Worm (Caenorhabditis elegans) whole organism, young adult: ENCODE results near the gene dct-6.

ENCODE experiments used
- B0261.1 ChIP-seq: sonication (generic microtip); optimal IDR thresholded peaks from 2 replicates; lab custom pipeline; 2016; ENCODE audit warnings: mild to moderate bottlenecking, missing genetic modification characterization, moderate library complexity, missing compliant biosample characterization
- C06A6.2 ChIP-seq: fragments of 200-800 bp; sonication (Bioruptor generic); conservative IDR thresholded peaks from 2 replicates; pipeline ENCODE4 v1.3.6; 2022; ENCODE audit warnings: missing genetic modification characterization, missing compliant biosample characterization
- ZK185.1 ChIP-seq: sonication (generic microtip); optimal IDR thresholded peaks from 2 replicates; lab custom pipeline; 2016; ENCODE audit warnings: mild to moderate bottlenecking, missing genetic modification characterization, missing compliant biosample characterization; ENCODE audit not compliant: poor library complexity, severe bottlenecking
- hlh-12 ChIP-seq: sonication (generic microtip); optimal IDR thresholded peaks from 2 replicates; lab custom pipeline; 2016; ENCODE audit warnings: missing genetic modification characterization, missing compliant biosample characterization
- madf-3 ChIP-seq: fragments of 200-800 bp; sonication (Bioruptor generic); IDR thresholded peaks from 2 replicates; pipeline ENCODE4 v1.3.6; 2022; ENCODE audit warnings: missing genetic modification reagents, missing genetic modification characterization, missing compliant biosample characterization
- nhr-90 ChIP-seq: sonication (generic microtip); optimal IDR thresholded peaks from 2 replicates; lab custom pipeline; 2016; ENCODE audit warnings: missing genotype, mild to moderate bottlenecking, missing genetic modification characterization, missing compliant biosample characterization
- pha-4 ChIP-seq: fragments of 150-350 bp; sonication (generic microtip); optimal IDR thresholded peaks from 2 replicates; lab custom pipeline; 2014; ENCODE audit warnings: missing biosample characterization, missing genetic modification reagents, missing genetic modification characterization
- snpc-4 ChIP-seq, 5 experiments: fragments of 150-350 bp in 1 of 5; sonication (generic microtip) in 4 of 5; optimal IDR thresholded peaks; 2 replicates each; lab custom pipeline; 2014 to 2018; ENCODE audit warnings: missing genetic modification characterization in 5 of 5, missing biosample characterization in 3 of 5, antibody characterized with exemption in 2 of 5, mild to moderate bottlenecking in 2 of 5, missing compliant biosample characterization in 2 of 5, missing genotype in 2 of 5, moderate library complexity in 2 of 5, missing genetic modification reagents in 1 of 5
- tlf-1 ChIP-seq: fragments of 200-800 bp; sonication (Bioruptor generic); optimal IDR thresholded peaks from 2 replicates; lab custom pipeline; 2018; ENCODE audit warnings: mild to moderate bottlenecking, missing genetic modification characterization, missing compliant biosample characterization
- unc-62 ChIP-seq: fragments of 150-350 bp; optimal IDR thresholded peaks from 2 replicates; lab custom pipeline; 2014; ENCODE audit warnings: missing biosample characterization, missing genetic modification reagents, missing genetic modification characterization
- zim-3 ChIP-seq: sonication (generic microtip); optimal IDR thresholded peaks from 2 replicates; lab custom pipeline; 2017; ENCODE audit warnings: mild to moderate bottlenecking, missing genetic modification characterization, moderate library complexity, missing compliant biosample characterization
- ztf-3 ChIP-seq: fragments of 200-800 bp; sonication (Bioruptor generic); optimal IDR thresholded peaks from 2 replicates; lab custom pipeline; 2018; ENCODE audit warnings: mild to moderate bottlenecking, missing genetic modification characterization, missing compliant biosample characterization

DNA sequence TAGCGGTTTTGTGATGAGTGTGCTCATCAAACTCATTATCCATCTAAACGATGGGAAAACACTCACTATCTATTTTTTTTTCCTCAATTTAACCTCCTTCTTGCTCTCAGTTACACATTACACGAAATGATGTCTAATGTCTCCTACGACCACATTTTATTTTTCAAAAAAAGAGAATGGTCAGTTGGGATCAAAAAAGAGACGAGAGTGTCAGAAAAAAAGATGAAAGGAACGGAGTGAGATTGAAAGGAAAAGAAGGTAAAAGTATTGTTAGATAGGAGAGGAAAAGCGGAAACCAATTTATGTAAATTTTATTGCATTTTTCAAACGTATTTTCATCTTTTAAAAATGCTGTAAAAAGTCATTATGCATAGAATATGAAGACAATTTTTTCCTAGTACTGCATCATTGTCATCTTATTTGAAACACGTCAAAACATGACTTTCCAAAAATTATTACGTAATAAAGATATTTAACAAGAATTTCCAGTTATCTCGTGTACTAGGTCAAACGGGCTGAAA lies 32.0 kb upstream of the dct-6 start:
- TF ChIP-seq madf-3 (GFP tag; lab: Robert Waterston, UW) = no peak
- no peak for TF ChIP-seq ztf-3 (GFP tag; lab: Kevin White, UChicago)
- TF ChIP-seq hlh-12 (tag; lab: Kevin White, UChicago) = no peak
- no peak for TF ChIP-seq zim-3
- TF ChIP-seq ZK185.1 = no peak
- TF ChIP-seq snpc-4 (GFP tag; optimal IDR thresholded peaks at IDR 0.05; lab: Kevin White, UChicago) = no peak
- no peak for TF ChIP-seq snpc-4 (tag; optimal IDR thresholded peaks at IDR 0.05; lab: Kevin White, UChicago)
- TF ChIP-seq tlf-1 (GFP tag; lab: Kevin White, UChicago) = no peak
- TF ChIP-seq pha-4 (tag; lab: Kevin White, UChicago) = no peak
- TF ChIP-seq unc-62 = no peak
- no peak for TF ChIP-seq nhr-90 (tag; lab: Kevin White, UChicago)
- TF ChIP-seq C06A6.2 = no peak
- no peak for TF ChIP-seq B0261.1 (tag; lab: Kevin White, UChicago)
